Worm (Caenorhabditis elegans) whole organism, young adult: ENCODE data around the gene sre-38.

Source experiments
- D2030.7 ChIP-seq: fragments of 200-800 bp; sonication (Bioruptor generic); IDR thresholded peaks from 2 replicates; pipeline ENCODE4 v1.3.6; 2022; ENCODE audit warnings: missing genetic modification reagents, missing genetic modification characterization, missing compliant biosample characterization
- F33H1.4 ChIP-seq: fragments of 200-800 bp; sonication (Bioruptor generic); IDR thresholded peaks from 2 replicates; pipeline ENCODE4 v1.3.6; 2022; ENCODE audit warnings: missing genetic modification reagents, missing genetic modification characterization, missing compliant biosample characterization
- F49E8.2 ChIP-seq: sonication (generic microtip); optimal IDR thresholded peaks from 3 replicates; lab custom pipeline; 2017; ENCODE audit warnings: missing genetic modification characterization, mild to moderate bottlenecking, missing compliant biosample characterization, antibody characterized with exemption, moderate library complexity; ENCODE audit not compliant: insufficient read depth
- K11D2.4 ChIP-seq: fragments of 200-800 bp; sonication (Bioruptor generic); IDR thresholded peaks from 2 replicates; pipeline ENCODE4 v1.3.6; 2022; ENCODE audit warnings: missing genetic modification reagents, missing genetic modification characterization, missing compliant biosample characterization
- K12H6.12 ChIP-seq: fragments of 200-800 bp; sonication (Bioruptor generic); optimal IDR thresholded peaks from 2 replicates; lab custom pipeline; 2018; ENCODE audit warnings: mild to moderate bottlenecking, missing genetic modification characterization, missing compliant biosample characterization
- T26A5.8 ChIP-seq: sonication (generic microtip); optimal IDR thresholded peaks from 2 replicates; lab custom pipeline; 2016; ENCODE audit warnings: missing genetic modification characterization, missing compliant biosample characterization
- Y53G8AR.9 ChIP-seq: fragments of 200-800 bp; sonication (Bioruptor generic); conservative IDR thresholded peaks from 2 replicates; pipeline ENCODE4 v1.3.6; 2022; ENCODE audit warnings: missing genetic modification reagents, missing genetic modification characterization, missing compliant biosample characterization
- Y95B8A.8 ChIP-seq: fragments of 200-800 bp; sonication (Bioruptor generic); IDR thresholded peaks from 2 replicates; pipeline ENCODE4 v1.3.6; 2022; ENCODE audit warnings: missing genetic modification reagents, missing genetic modification characterization, missing compliant biosample characterization
- ama-1 ChIP-seq, 3 experiments: fragments of 150-350 bp in 1 of 3; sonication (generic microtip) in 2 of 3; optimal IDR thresholded peaks; 2 replicates each; lab custom pipeline; 2014 to 2018; ENCODE audit warnings: missing biosample characterization in 2 of 3, missing genetic modification characterization in 2 of 3, missing genetic modification reagents in 2 of 3
- athp-1 ChIP-seq: sonication (generic microtip); optimal IDR thresholded peaks from 2 replicates; lab custom pipeline; 2017; ENCODE audit warnings: mild to moderate bottlenecking, missing genetic modification characterization, missing compliant biosample characterization
- attf-3 ChIP-seq: fragments of 200-800 bp; sonication (Bioruptor generic); conservative IDR thresholded peaks from 2 replicates; pipeline ENCODE4 v1.3.6; 2022; ENCODE audit warnings: missing genetic modification reagents, missing genetic modification characterization, missing compliant biosample characterization
- attf-5 ChIP-seq: fragments of 200-800 bp; sonication (Bioruptor generic); optimal IDR thresholded peaks from 2 replicates; lab custom pipeline; 2018; ENCODE audit warnings: mild to moderate bottlenecking, missing genetic modification characterization, missing compliant biosample characterization
- ceh-79 ChIP-seq: sonication (generic microtip); optimal IDR thresholded peaks from 2 replicates; lab custom pipeline; 2017; ENCODE audit warnings: mild to moderate bottlenecking, missing genetic modification characterization, missing compliant biosample characterization
- ceh-91 ChIP-seq: fragments of 200-800 bp; sonication (Bioruptor generic); IDR thresholded peaks from 2 replicates; pipeline ENCODE4 v1.3.6; 2022; ENCODE audit warnings: missing genetic modification reagents, missing genetic modification characterization, missing compliant biosample characterization
- dox-1 ChIP-seq: fragments of 200-800 bp; sonication (Bioruptor generic); IDR thresholded peaks from 2 replicates; pipeline ENCODE4 v1.3.6; 2022; ENCODE audit warnings: missing genetic modification reagents, missing genetic modification characterization, missing compliant biosample characterization
- dpl-1 ChIP-seq: fragments of 150-350 bp; optimal IDR thresholded peaks from 2 replicates; lab custom pipeline; 2014; ENCODE audit warnings: missing biosample characterization, missing genetic modification reagents, missing genetic modification characterization
- efl-1 ChIP-seq: fragments of 150-350 bp; optimal IDR thresholded peaks from 2 replicates; lab custom pipeline; 2014; ENCODE audit warnings: missing biosample characterization, missing genetic modification reagents, missing genetic modification characterization
- hlh-12 ChIP-seq: sonication (generic microtip); optimal IDR thresholded peaks from 2 replicates; lab custom pipeline; 2016; ENCODE audit warnings: missing genetic modification characterization, missing compliant biosample characterization
- hmg-1.2 ChIP-seq: fragments of 200-800 bp; sonication (Bioruptor generic); IDR thresholded peaks from 2 replicates; pipeline ENCODE4 v1.3.6; 2022; ENCODE audit warnings: missing genetic modification reagents, missing genetic modification characterization, missing compliant biosample characterization
- hsf-1 ChIP-seq: fragments of 200-800 bp; sonication (Bioruptor generic); IDR thresholded peaks from 2 replicates; pipeline ENCODE4 v1.3.6; 2022; ENCODE audit warnings: missing genetic modification reagents, missing genetic modification characterization, missing compliant biosample characterization
- lin-35 ChIP-seq, 3 experiments: fragments of 150-350 bp in 2 of 3; sonication (generic microtip) in 1 of 3; optimal IDR thresholded peaks; 2 replicates each; lab custom pipeline; 2014 to 2018; ENCODE audit warnings: missing biosample characterization in 3 of 3, missing genetic modification characterization in 3 of 3, missing genetic modification reagents in 3 of 3
- lin-40 ChIP-seq: sonication (generic microtip); optimal IDR thresholded peaks from 2 replicates; lab custom pipeline; 2016; ENCODE audit warnings: missing genetic modification characterization, mild to moderate bottlenecking, missing compliant biosample characterization, missing genotype, missing genetic modification reagents
- lin-54 ChIP-seq: fragments of 200-800 bp; sonication (Bioruptor generic); optimal IDR thresholded peaks from 2 replicates; lab custom pipeline; 2018; ENCODE audit warnings: mild to moderate bottlenecking, missing genetic modification characterization, missing compliant biosample characterization
- lir-1 ChIP-seq: fragments of 200-800 bp; sonication (Bioruptor generic); conservative IDR thresholded peaks from 2 replicates; pipeline ENCODE4 v1.3.6; 2022; ENCODE audit warnings: missing genetic modification reagents, missing genetic modification characterization, missing compliant biosample characterization
- lsl-1 ChIP-seq: fragments of 200-800 bp; sonication (Bioruptor generic); optimal IDR thresholded peaks from 2 replicates; lab custom pipeline; 2018; ENCODE audit warnings: mild to moderate bottlenecking, missing genetic modification characterization, moderate library complexity, missing compliant biosample characterization
- madf-6 ChIP-seq: fragments of 200-800 bp; sonication (Bioruptor generic); IDR thresholded peaks from 2 replicates; pipeline ENCODE4 v1.3.6; 2022; ENCODE audit warnings: missing genetic modification reagents, missing genetic modification characterization, missing compliant biosample characterization
- madf-8 ChIP-seq: fragments of 200-800 bp; sonication (Bioruptor generic); conservative IDR thresholded peaks from 2 replicates; pipeline ENCODE4 v1.3.6; 2022; ENCODE audit warnings: missing genetic modification reagents, missing genetic modification characterization, missing compliant biosample characterization
- mcd-1 ChIP-seq: fragments of 200-800 bp; sonication (Bioruptor generic); IDR thresholded peaks from 2 replicates; pipeline ENCODE4 v1.3.6; 2022; ENCODE audit warnings: missing genetic modification reagents, missing genetic modification characterization, missing compliant biosample characterization
- mes-4 ChIP-seq: sonication (generic microtip); optimal IDR thresholded peaks from 2 replicates; lab custom pipeline; 2016; ENCODE audit warnings: missing genotype, missing genetic modification characterization, missing compliant biosample characterization
- mxl-1 ChIP-seq: sonication (generic microtip); optimal IDR thresholded peaks from 2 replicates; lab custom pipeline; 2016; ENCODE audit warnings: missing genetic modification characterization, missing compliant biosample characterization
- pbrm-1 ChIP-seq: fragments of 200-800 bp; sonication (Bioruptor generic); IDR thresholded peaks from 2 replicates; pipeline ENCODE4 v1.3.6; 2022; ENCODE audit warnings: missing genetic modification reagents, missing genetic modification characterization, missing compliant biosample characterization
- pha-4 ChIP-seq: fragments of 150-350 bp; sonication (generic microtip); optimal IDR thresholded peaks from 2 replicates; lab custom pipeline; 2014; ENCODE audit warnings: missing biosample characterization, missing genetic modification reagents, missing genetic modification characterization
- rcor-1 ChIP-seq: fragments of 200-800 bp; sonication (Bioruptor generic); IDR thresholded peaks from 2 replicates; pipeline ENCODE4 v1.3.6; 2022; ENCODE audit warnings: missing genetic modification reagents, missing genetic modification characterization, missing compliant biosample characterization
- snpc-1.1 ChIP-seq: sonication (generic microtip); optimal IDR thresholded peaks from 2 replicates; lab custom pipeline; 2017; ENCODE audit warnings: missing genetic modification characterization, mild to moderate bottlenecking, missing compliant biosample characterization, antibody characterized with exemption, moderate library complexity, missing genotype, missing genetic modification reagents; ENCODE audit not compliant: insufficient read depth
- snpc-1.3 ChIP-seq: sonication (generic microtip); optimal IDR thresholded peaks from 2 replicates; lab custom pipeline; 2017; ENCODE audit warnings: missing genetic modification characterization, mild to moderate bottlenecking, missing compliant biosample characterization, antibody characterized with exemption, moderate library complexity, missing genotype, missing genetic modification reagents; ENCODE audit not compliant: insufficient read depth
- snpc-4 ChIP-seq, 5 experiments: fragments of 150-350 bp in 1 of 5; sonication (generic microtip) in 4 of 5; optimal IDR thresholded peaks; 2 replicates each; lab custom pipeline; 2014 to 2018; ENCODE audit warnings: missing genetic modification characterization in 5 of 5, missing biosample characterization in 3 of 5, antibody characterized with exemption in 2 of 5, mild to moderate bottlenecking in 2 of 5, missing compliant biosample characterization in 2 of 5, missing genotype in 2 of 5, moderate library complexity in 2 of 5, missing genetic modification reagents in 1 of 5
- sptf-2 ChIP-seq: fragments of 200-800 bp; sonication (Bioruptor generic); optimal IDR thresholded peaks from 2 replicates; lab custom pipeline; 2018; ENCODE audit warnings: mild to moderate bottlenecking, missing genetic modification characterization, missing compliant biosample characterization
- tbp1 ChIP-seq: fragments of 200-800 bp; sonication (Bioruptor generic); optimal IDR thresholded peaks from 2 replicates; lab custom pipeline; 2018; ENCODE audit warnings: mild to moderate bottlenecking, missing genetic modification characterization, missing compliant biosample characterization
- tlf-1 ChIP-seq: fragments of 200-800 bp; sonication (Bioruptor generic); optimal IDR thresholded peaks from 2 replicates; lab custom pipeline; 2018; ENCODE audit warnings: mild to moderate bottlenecking, missing genetic modification characterization, missing compliant biosample characterization
- xnd-1 ChIP-seq: sonication (generic microtip); optimal IDR thresholded peaks from 2 replicates; lab custom pipeline; 2016; ENCODE audit warnings: missing genotype, missing genetic modification reagents, missing genetic modification characterization, missing compliant biosample characterization
- zim-3 ChIP-seq: sonication (generic microtip); optimal IDR thresholded peaks from 2 replicates; lab custom pipeline; 2017; ENCODE audit warnings: mild to moderate bottlenecking, missing genetic modification characterization, moderate library complexity, missing compliant biosample characterization
- ztf-22 ChIP-seq: fragments of 200-800 bp; sonication (Bioruptor generic); optimal IDR thresholded peaks from 2 replicates; lab custom pipeline; 2018; ENCODE audit warnings: mild to moderate bottlenecking, missing genetic modification characterization, moderate library complexity, missing compliant biosample characterization
- ztf-26 ChIP-seq: sonication (generic microtip); optimal IDR thresholded peaks from 2 replicates; lab custom pipeline; 2017; ENCODE audit warnings: missing genetic modification characterization, missing compliant biosample characterization
- ztf-6 ChIP-seq: fragments of 200-800 bp; sonication (Bioruptor generic); IDR thresholded peaks from 2 replicates; pipeline ENCODE4 v1.3.6; 2022; ENCODE audit warnings: missing genetic modification reagents, missing genetic modification characterization, missing compliant biosample characterization

The sre-38 gene

DNA sequence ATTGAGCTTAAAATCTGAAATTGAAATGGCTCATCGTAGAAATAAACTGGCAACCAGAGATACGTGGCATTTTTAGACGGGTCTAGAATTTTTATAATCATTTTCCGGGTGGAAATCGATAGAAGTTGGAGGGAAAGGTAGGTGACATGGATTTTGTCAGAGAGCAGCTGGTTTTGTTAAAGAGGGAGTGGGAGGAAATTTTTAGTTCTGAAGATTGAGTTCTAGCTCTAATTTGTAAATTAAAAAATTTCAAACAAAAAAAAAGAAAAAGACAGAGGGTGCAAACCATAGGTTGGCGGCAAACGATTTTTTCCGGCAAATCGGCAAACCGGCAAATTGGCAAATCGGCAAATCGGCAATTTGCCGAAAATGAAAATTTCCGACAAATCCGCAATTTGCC is 742 bp upstream of the sre-38 start, which contains the start of gene sre-32:
Gene sre-32 (minus strand): TSS at position 101 of the 400 bp plus-strand sequence.
- TF ChIP-seq hlh-12 = no peak
- TF ChIP-seq ceh-91 (GFP tag; lab: Robert Waterston, UW) = no peak
- no peak for TF ChIP-seq zim-3 (tag; lab: Kevin White, UChicago)
- TF ChIP-seq lir-1 (GFP tag; lab: Robert Waterston, UW) = no peak
- TF ChIP-seq sptf-2 (GFP tag; lab: Kevin White, UChicago) = no peak
- no peak for TF ChIP-seq T26A5.8 (tag; lab: Kevin White, UChicago)
- TF ChIP-seq tlf-1 (GFP tag; lab: Kevin White, UChicago) = no peak
- no peak for TF ChIP-seq Y95B8A.8

DNA sequence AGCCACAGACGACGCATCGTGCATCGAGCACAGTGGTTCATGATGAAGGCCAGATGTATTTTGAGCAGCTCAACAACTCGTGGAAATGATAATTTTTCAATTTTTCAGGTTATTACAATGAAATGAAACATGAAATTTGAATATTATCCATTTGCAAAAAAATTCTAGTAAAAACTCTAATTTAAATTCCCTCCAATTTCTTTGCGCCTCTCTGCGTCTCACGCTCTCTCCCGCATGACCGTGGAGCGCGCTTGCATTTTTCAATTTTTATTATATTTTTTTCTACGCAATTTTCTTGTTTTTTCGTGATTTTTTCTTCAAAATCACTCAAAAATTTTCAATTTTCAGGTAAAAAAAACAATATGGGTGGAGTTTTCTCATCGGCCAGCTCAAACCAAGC is 2.0 kb downstream of the sre-38 start, which contains the start of gene tag-281:
Gene tag-281 (plus strand): TSS at position 340 of the 400 bp plus-strand sequence.
- TF ChIP-seq hmg-1.2 (GFP tag; lab: Robert Waterston, UW) (peak; percentile 100), xnd-1 (tag; lab: Kevin White, UChicago) (peak; percentile 52), madf-8 (GFP tag; lab: Robert Waterston, UW) (peak; percentile 32; the same call in 1 of the 2 replicates), ceh-79 (no peak), snpc-1.3 (peak; percentile 38), K11D2.4 (GFP tag; lab: Robert Waterston, UW) (peak; percentile 52; the same call in 1 of the 2 replicates), lin-35 (GFP tag; optimal IDR thresholded peaks at IDR 0.05; lab: Kevin White, UChicago) (peak; percentile 36 to 96 (median 75)), dox-1 (GFP tag; lab: Robert Waterston, UW) (peak; percentile 56; the same call in 1 of the 2 replicates), rcor-1 (GFP tag; lab: Robert Waterston, UW) (peak; percentile 59), lin-54 (GFP tag; lab: Kevin White, UChicago) (peak; percentile 97), mes-4 (tag; lab: Kevin White, UChicago) (no peak), dpl-1 (GFP tag; lab: Kevin White, UChicago) (peak; percentile 89), ztf-6 (GFP tag; lab: Robert Waterston, UW) (no peak), D2030.7 (GFP tag; lab: Robert Waterston, UW) (peak; percentile 28; the same call in 1 of the 2 replicates), hsf-1 (GFP tag; lab: Robert Waterston, UW) (peak; percentile 53), snpc-4 (GFP tag; optimal IDR thresholded peaks at IDR 0.05; lab: Kevin White, UChicago) (no peak), snpc-4 (tag; optimal IDR thresholded peaks at IDR 0.05; lab: Kevin White, UChicago) (peak in 3 of 4 experiments; percentile 1 to 60 (median 33)), pha-4 (tag; lab: Kevin White, UChicago) (peak; percentile 44), attf-5 (GFP tag; lab: Kevin White, UChicago) (peak; percentile 73), ztf-26 (no peak), ztf-22 (no peak), attf-3 (GFP tag; lab: Robert Waterston, UW) (peak; percentile 38; the same call in 1 of the 2 replicates), F33H1.4 (GFP tag; lab: Robert Waterston, UW) (peak; percentile 73), efl-1 (GFP tag; lab: Kevin White, UChicago) (peak; percentile 87), lsl-1 (GFP tag; lab: Kevin White, UChicago) (peak; percentile 66), Y53G8AR.9 (peak; percentile 50; the same call in 1 of the 2 replicates), mcd-1 (GFP tag; lab: Robert Waterston, UW) (peak; percentile 98), F49E8.2 (peak; percentile 41), lin-40 (tag; lab: Kevin White, UChicago) (no peak), K12H6.12 (tag; lab: Kevin White, UChicago) (peak; percentile 9), tbp1 (GFP tag; lab: Kevin White, UChicago) (peak; percentile 56), ama-1 (optimal IDR thresholded peaks at IDR 0.05; lab: Kevin White, UChicago) (no peak), ama-1 (GFP tag; optimal IDR thresholded peaks at IDR 0.05; lab: Kevin White, UChicago) (no peak), pbrm-1 (GFP tag; lab: Robert Waterston, UW) (peak; percentile 66; the same call in 1 of the 2 replicates), lir-1 (GFP tag; lab: Robert Waterston, UW) (0 out of 2 replicates have a peak, but pooled peaks have one; percentile 14), sptf-2 (GFP tag; lab: Kevin White, UChicago) (no peak), snpc-1.1 (tag; lab: Kevin White, UChicago) (peak; percentile 39), madf-6 (GFP tag; lab: Robert Waterston, UW) (peak; percentile 79), ceh-91 (GFP tag; lab: Robert Waterston, UW) (peak; percentile 35; the same call in 1 of the 2 replicates), mxl-1 (tag; lab: Kevin White, UChicago) (no peak), athp-1 (peak; percentile 25)
- TF ChIP-seq, all 124 proteins: peak for 30
